Fruit fly (Drosophila melanogaster) whole organism, embryonic: ENCODE results near the gene Psf2.
A peak's percentile ranks its signal among the peaks of the same experiment; 100 is the strongest.

Experiments
- Ada2b ChIP-seq: fragments of 200-800 bp; sonication (Bioruptor generic); IDR thresholded peaks from 2 replicates; pipeline ENCODE4 v1.3.6; 2022; ENCODE audit warnings: missing biosample characterization, missing genetic modification characterization
- Bdp1 ChIP-seq: fragments of 200-800 bp; sonication (Bioruptor generic); optimal IDR thresholded peaks from 3 replicates; lab custom pipeline; 2016; ENCODE audit warnings: missing biosample characterization, missing genetic modification characterization
- CG10209 ChIP-seq: fragments of 200-800 bp; sonication (Bioruptor generic); optimal IDR thresholded peaks from 3 replicates; lab custom pipeline; 2017; ENCODE audit warnings: missing biosample characterization, mild to moderate bottlenecking, missing genetic modification characterization, missing genetic modification reagents
- CG10979 ChIP-seq: fragments of 200-800 bp; sonication (Bioruptor generic); optimal IDR thresholded peaks from 2 replicates; lab custom pipeline; 2018; ENCODE audit warnings: missing biosample characterization, mild to moderate bottlenecking, missing genetic modification characterization, moderate library complexity
- CG11398 ChIP-seq: fragments of 200-800 bp; sonication (Bioruptor generic); optimal IDR thresholded peaks from 2 replicates; lab custom pipeline; 2016; ENCODE audit warnings: missing biosample characterization, missing genetic modification characterization
- CG11560 ChIP-seq: fragments of 200-800 bp; sonication (Bioruptor generic); IDR thresholded peaks from 3 replicates; pipeline ENCODE4 v1.3.6; 2022; ENCODE audit warnings: missing biosample characterization, missing genetic modification characterization
- CG12104 ChIP-seq: fragments of 200-800 bp; sonication (Bioruptor generic); optimal IDR thresholded peaks from 3 replicates; lab custom pipeline; 2016; ENCODE audit warnings: missing biosample characterization, missing genetic modification characterization
- CG13775 ChIP-seq: fragments of 200-800 bp; sonication (Bioruptor generic); optimal IDR thresholded peaks from 3 replicates; lab custom pipeline; 2017; ENCODE audit warnings: missing biosample characterization, mild to moderate bottlenecking, missing genetic modification characterization
- CG14441 ChIP-seq: fragments of 200-800 bp; sonication (Bioruptor generic); IDR thresholded peaks from 2 replicates; pipeline ENCODE4 v1.3.6; 2022; ENCODE audit warnings: missing biosample characterization, missing genetic modification characterization
- CG15601 ChIP-seq: fragments of 200-800 bp; sonication (Bioruptor generic); optimal IDR thresholded peaks from 3 replicates; lab custom pipeline; 2019; ENCODE audit warnings: missing biosample characterization, mild to moderate bottlenecking, missing genetic modification characterization, moderate library complexity
- CG15696 ChIP-seq: fragments of 200-800 bp; sonication (Bioruptor generic); optimal IDR thresholded peaks from 2 replicates; lab custom pipeline; 2019; ENCODE audit warnings: missing biosample characterization, mild to moderate bottlenecking, missing genetic modification characterization, moderate library complexity
- CG16863 ChIP-seq: fragments of 200-800 bp; sonication (Bioruptor generic); optimal IDR thresholded peaks from 3 replicates; lab custom pipeline; 2016; ENCODE audit warnings: missing biosample characterization, missing genetic modification characterization
- CG1832 ChIP-seq: fragments of 200-800 bp; sonication (Bioruptor generic); optimal IDR thresholded peaks from 2 replicates; lab custom pipeline; 2017; ENCODE audit warnings: missing biosample characterization, mild to moderate bottlenecking, missing genetic modification characterization, inconsistent platforms
- CG4820 ChIP-seq: fragments of 200-800 bp; sonication (Bioruptor generic); optimal IDR thresholded peaks from 3 replicates; lab custom pipeline; 2016; ENCODE audit warnings: missing biosample characterization, missing genetic modification characterization
- CG4854 ChIP-seq: fragments of 200-800 bp; sonication (Bioruptor generic); optimal IDR thresholded peaks from 2 replicates; lab custom pipeline; 2016; ENCODE audit warnings: missing biosample characterization, missing genetic modification characterization, inconsistent platforms
- CG6689 ChIP-seq: fragments of 200-800 bp; sonication (Bioruptor generic); IDR thresholded peaks from 2 replicates; pipeline ENCODE4 v1.3.6; 2022; ENCODE audit warnings: missing biosample characterization, missing genetic modification characterization
- CG7987 ChIP-seq: fragments of 200-800 bp; sonication (Bioruptor generic); optimal IDR thresholded peaks from 2 replicates; lab custom pipeline; 2018; ENCODE audit warnings: missing biosample characterization, mild to moderate bottlenecking, missing genetic modification characterization, moderate library complexity
- CG9437 ChIP-seq: fragments of 200-800 bp; sonication (Bioruptor generic); optimal IDR thresholded peaks from 2 replicates; lab custom pipeline; 2018; ENCODE audit warnings: missing biosample characterization, mild to moderate bottlenecking, missing genetic modification characterization
- CHES-1-like ChIP-seq: fragments of 200-800 bp; sonication (Bioruptor generic); optimal IDR thresholded peaks from 2 replicates; lab custom pipeline; 2016; ENCODE audit warnings: missing biosample characterization, missing genetic modification characterization
- Dip3 ChIP-seq: fragments of 200-800 bp; sonication (Bioruptor generic); optimal IDR thresholded peaks from 3 replicates; lab custom pipeline; 2016; ENCODE audit warnings: missing biosample characterization, missing genetic modification characterization
- E2f1 ChIP-seq: fragments of 200-800 bp; sonication (Bioruptor generic); IDR thresholded peaks from 2 replicates; pipeline ENCODE4 v1.3.6; 2022; ENCODE audit warnings: missing biosample characterization, missing genetic modification characterization
- Ets97D ChIP-seq: fragments of 200-800 bp; sonication (Bioruptor generic); optimal IDR thresholded peaks from 3 replicates; lab custom pipeline; 2016; ENCODE audit warnings: missing biosample characterization, missing genetic modification characterization
- Fer2 ChIP-seq: fragments of 200-800 bp; sonication (Bioruptor generic); optimal IDR thresholded peaks from 2 replicates; lab custom pipeline; 2018; ENCODE audit warnings: missing biosample characterization, mild to moderate bottlenecking, missing genetic modification characterization, moderate library complexity
- H2.0 ChIP-seq: fragments of 200-800 bp; sonication (Bioruptor generic); IDR thresholded peaks from 2 replicates; pipeline ENCODE4 v1.3.6; 2022; ENCODE audit warnings: missing biosample characterization, missing genetic modification characterization
- HmgZ ChIP-seq: fragments of 200-800 bp; sonication (Bioruptor generic); optimal IDR thresholded peaks from 2 replicates; lab custom pipeline; 2018; ENCODE audit warnings: missing biosample characterization, mild to moderate bottlenecking, missing genetic modification characterization
- Hr51 ChIP-seq, 2 experiments: fragments of 200-800 bp; sonication (Bioruptor generic); optimal IDR thresholded peaks; 2 replicates in 1 of 2; 3 replicates in 1 of 2; lab custom pipeline; 2016 to 2018; ENCODE audit warnings: missing biosample characterization in 2 of 2, missing genetic modification characterization in 2 of 2, mild to moderate bottlenecking in 1 of 2, moderate library complexity in 1 of 2
- Kr ChIP-seq: fragments of 200-800 bp; sonication (Bioruptor generic); optimal IDR thresholded peaks from 2 replicates; lab custom pipeline; 2017; ENCODE audit warnings: missing biosample characterization, mild to moderate bottlenecking, missing genetic modification characterization
- Nf-YC ChIP-seq: fragments of 200-800 bp; optimal IDR thresholded peaks from 3 replicates; lab custom pipeline; 2019; ENCODE audit warnings: missing biosample characterization, mild to moderate bottlenecking, missing genetic modification characterization, moderate library complexity
- Trl ChIP-seq, 3 experiments: fragments of >200 bp in 2 of 3; fragments of 200-800 bp in 1 of 3; sonication (Bioruptor generic) in 1 of 3; optimal IDR thresholded peaks; 2 replicates in 1 of 3; 3 replicates in 2 of 3; lab custom pipeline; 2016 to 2017; ENCODE audit warnings: missing biosample characterization in 1 of 3, missing genetic modification characterization in 1 of 3
- ac ChIP-seq: fragments of 200-800 bp; sonication (Bioruptor generic); optimal IDR thresholded peaks from 3 replicates; lab custom pipeline; 2017; ENCODE audit warnings: missing biosample characterization, mild to moderate bottlenecking, missing genetic modification characterization
- bowl ChIP-seq: fragments of 200-800 bp; sonication (Bioruptor generic); IDR thresholded peaks from 2 replicates; pipeline ENCODE4 v1.3.6; 2022; ENCODE audit warnings: missing biosample characterization, missing genetic modification characterization
- dan ChIP-seq: fragments of 200-800 bp; sonication (Bioruptor generic); IDR thresholded peaks from 2 replicates; pipeline ENCODE4 v1.3.6; 2022; ENCODE audit warnings: missing biosample characterization, missing genetic modification characterization
- dati ChIP-seq: fragments of 200-800 bp; sonication (Bioruptor generic); IDR thresholded peaks from 2 replicates; pipeline ENCODE4 v1.3.6; 2022; ENCODE audit warnings: missing biosample characterization, missing genetic modification characterization
- dimm ChIP-seq: fragments of 200-800 bp; sonication (Bioruptor generic); IDR thresholded peaks from 2 replicates; pipeline ENCODE4 v1.3.6; 2022; ENCODE audit warnings: missing biosample characterization, missing genetic modification characterization
- esg ChIP-seq: fragments of 200-800 bp; sonication (Bioruptor generic); conservative IDR thresholded peaks from 2 replicates; pipeline ENCODE4 v1.3.6; 2022; ENCODE audit warnings: missing biosample characterization, missing genetic modification characterization
- fd102C ChIP-seq: fragments of 200-800 bp; sonication (Bioruptor generic); optimal IDR thresholded peaks from 2 replicates; lab custom pipeline; 2018; ENCODE audit warnings: missing biosample characterization, mild to moderate bottlenecking, missing genetic modification characterization, moderate library complexity
- gem ChIP-seq: fragments of 200-800 bp; sonication (Bioruptor generic); optimal IDR thresholded peaks from 2 replicates; lab custom pipeline; 2019; ENCODE audit warnings: missing biosample characterization, mild to moderate bottlenecking, missing genetic modification characterization, moderate library complexity
- gt ChIP-seq: fragments of 200-800 bp; sonication (Bioruptor generic); IDR thresholded peaks from 2 replicates; pipeline ENCODE4 v1.3.6; 2022; ENCODE audit warnings: missing biosample characterization, missing genetic modification characterization
- hth ChIP-seq: fragments of >200 bp; optimal IDR thresholded peaks from 2 replicates; lab custom pipeline; 2017; ENCODE audit warnings: inconsistent platforms
- jigr1 ChIP-seq: fragments of 200-800 bp; sonication (Bioruptor generic); IDR thresholded peaks from 3 replicates; pipeline ENCODE4 v1.3.6; 2022; ENCODE audit warnings: missing biosample characterization, missing genetic modification characterization
- kni ChIP-seq: fragments of 200-800 bp; sonication (Bioruptor generic); optimal IDR thresholded peaks from 3 replicates; lab custom pipeline; 2017; ENCODE audit warnings: mild to moderate bottlenecking, missing biosample characterization, missing genetic modification reagents, missing genetic modification characterization
- knrl ChIP-seq: fragments of 200-800 bp; sonication (Bioruptor generic); IDR thresholded peaks from 3 replicates; pipeline ENCODE4 v1.3.6; 2022; ENCODE audit warnings: missing biosample characterization, missing genetic modification characterization; ENCODE audit not compliant: partially characterized antibody
- lbe ChIP-seq: fragments of 200-800 bp; sonication (Bioruptor generic); optimal IDR thresholded peaks from 2 replicates; lab custom pipeline; 2016; ENCODE audit warnings: missing biosample characterization, mild to moderate bottlenecking, missing genetic modification characterization
- nmo ChIP-seq: fragments of 200-800 bp; sonication (Bioruptor generic); optimal IDR thresholded peaks from 2 replicates; lab custom pipeline; 2018; ENCODE audit warnings: missing biosample characterization, mild to moderate bottlenecking, missing genetic modification characterization, moderate library complexity
- p53 ChIP-seq: fragments of 200-800 bp; sonication (Bioruptor generic); optimal IDR thresholded peaks from 2 replicates; lab custom pipeline; 2016; ENCODE audit warnings: missing biosample characterization, missing genetic modification characterization
- seq ChIP-seq: fragments of 200-800 bp; sonication (Bioruptor generic); IDR thresholded peaks from 2 replicates; pipeline ENCODE4 v1.3.6; 2022; ENCODE audit warnings: missing biosample characterization, missing genetic modification characterization
- sima ChIP-seq: fragments of 200-800 bp; sonication (Bioruptor generic); optimal IDR thresholded peaks from 2 replicates; lab custom pipeline; 2016; ENCODE audit warnings: missing biosample characterization, missing genetic modification characterization
- ssp ChIP-seq: fragments of 200-800 bp; sonication (Bioruptor generic); IDR thresholded peaks from 2 replicates; pipeline ENCODE4 v1.3.6; 2022; ENCODE audit warnings: missing biosample characterization, missing genetic modification characterization
- toy ChIP-seq: fragments of 200-800 bp; sonication (Bioruptor generic); IDR thresholded peaks from 2 replicates; pipeline ENCODE4 v1.3.6; 2022; ENCODE audit warnings: missing biosample characterization, missing genetic modification characterization
- zfh2 ChIP-seq: fragments of 200-800 bp; sonication (Bioruptor generic); optimal IDR thresholded peaks from 2 replicates; lab custom pipeline; 2016; ENCODE audit warnings: missing biosample characterization, missing genetic modification characterization

The Psf2 gene

dm6 chr2L:4350683-4351324 is 36.4 kb downstream of the Psf2 start (continued):
- TF ChIP-seq lbe: no peak
- peak; percentile 73 for TF ChIP-seq nmo (GFP tag; lab: Kevin White, UChicago)
- TF ChIP-seq Nf-YC (tag; lab: Kevin White, UChicago): no peak
- no peak for TF ChIP-seq CG14441 (GFP tag; lab: Robert Waterston, UW)
- TF ChIP-seq CG11398 (GFP tag; lab: Kevin White, UChicago): peak; percentile 59
- TF ChIP-seq E2f1: peak; percentile 47; the same call in 1 of the 2 replicates
- TF ChIP-seq gt (GFP tag; lab: Robert Waterston, UW): 0 out of 2 replicates have a peak, but pooled peaks have one; percentile 38
- TF ChIP-seq ssp: 0 out of 2 replicates have a peak, but pooled peaks have one; percentile 21
- TF ChIP-seq CG10209 (GFP tag; lab: Kevin White, UChicago): peak; percentile 73
- peak; percentile 49 for TF ChIP-seq Kr (GFP tag; lab: Kevin White, UChicago)
- TF ChIP-seq Dip3 (GFP tag; lab: Kevin White, UChicago): no peak
- TF ChIP-seq hth (lab: Kevin White, UChicago): no peak
- no peak for TF ChIP-seq zfh2 (GFP tag; lab: Kevin White, UChicago)
- TF ChIP-seq CG7987 (GFP tag; lab: Kevin White, UChicago): no peak
- TF ChIP-seq bowl: no peak
- TF ChIP-seq CG10979 (tag; lab: Kevin White, UChicago): peak; percentile 91
- TF ChIP-seq CG1832: no peak
- peak; percentile 29 for TF ChIP-seq CG15601 (tag; lab: Kevin White, UChicago)
- TF ChIP-seq dimm: no peak
- TF ChIP-seq Fer2 (tag; lab: Kevin White, UChicago): no peak
- peak; percentile 75 for TF ChIP-seq CG13775 (GFP tag; lab: Kevin White, UChicago)
- peak; percentile 91 for TF ChIP-seq ac (GFP tag; lab: Kevin White, UChicago)
- 0 out of 2 replicates have a peak, but pooled peaks have one; percentile 8 for TF ChIP-seq esg (GFP tag; lab: Robert Waterston, UW)
- peak; percentile 37 for TF ChIP-seq kni (GFP tag; lab: Kevin White, UChicago)
- no peak for TF ChIP-seq HmgZ
- TF ChIP-seq toy (GFP tag; lab: Robert Waterston, UW): no peak
- peak; percentile 83 for TF ChIP-seq CG6689 (GFP tag; lab: Robert Waterston, UW)
- TF ChIP-seq H2.0 (GFP tag; lab: Robert Waterston, UW): no peak
- TF ChIP-seq dati (GFP tag; lab: Robert Waterston, UW): no peak
- TF ChIP-seq sima (GFP tag; lab: Kevin White, UChicago): no peak
- TF ChIP-seq dan (GFP tag; lab: Robert Waterston, UW): no peak; the same call in 1 of the 2 replicates
- TF ChIP-seq CG4820 (GFP tag; lab: Kevin White, UChicago): peak; percentile 70
- TF ChIP-seq CG12104 (GFP tag; lab: Kevin White, UChicago): peak; percentile 42
- peak; percentile 4 for TF ChIP-seq Ets97D (GFP tag; lab: Kevin White, UChicago)
- TF ChIP-seq Trl (optimal IDR thresholded peaks at IDR 0.05; lab: Kevin White, UChicago): no peak
- peak; percentile 72 for TF ChIP-seq Trl (GFP tag; optimal IDR thresholded peaks at IDR 0.05; lab: Kevin White, UChicago)
- peak in 1 of 2 experiments; percentile 61 for TF ChIP-seq Hr51 (GFP tag; optimal IDR thresholded peaks at IDR 0.05; lab: Kevin White, UChicago)
- peak; percentile 67 for TF ChIP-seq CG16863 (GFP tag; lab: Kevin White, UChicago)
- TF ChIP-seq gem: peak; percentile 87
- TF ChIP-seq CHES-1-like (GFP tag; lab: Kevin White, UChicago): peak; percentile 37
- TF ChIP-seq seq: no peak
- TF ChIP-seq p53 (GFP tag; lab: Kevin White, UChicago): no peak
- TF ChIP-seq Ada2b: no peak
- peak; percentile 21 for TF ChIP-seq Bdp1
- peak; percentile 82 for TF ChIP-seq fd102C
- TF ChIP-seq CG4854: no peak
- TF ChIP-seq jigr1 (GFP tag; lab: Robert Waterston, UW): no peak
- peak; percentile 98 for TF ChIP-seq CG15696
- no peak for TF ChIP-seq CG11560
- TF ChIP-seq CG9437 (GFP tag; lab: Kevin White, UChicago): no peak
- no peak for TF ChIP-seq knrl
